Worm (Caenorhabditis elegans) whole organism, midembryonic: ENCODE measurements around the gene F32D1.8.

Experiments
- T22C8.4 ChIP-seq: fragments of 200-800 bp; sonication (Bioruptor generic); IDR thresholded peaks from 2 replicates; pipeline ENCODE4 v1.3.6; 2022; ENCODE audit warnings: missing genetic modification characterization, missing compliant biosample characterization
- cog-1 ChIP-seq: sonication (generic microtip); optimal IDR thresholded peaks from 2 replicates; lab custom pipeline; 2016; ENCODE audit warnings: missing genetic modification characterization, missing compliant biosample characterization
- flt-1 ChIP-seq: fragments of 200-800 bp; sonication (Bioruptor generic); IDR thresholded peaks from 2 replicates; pipeline ENCODE4 v1.3.6; 2022; ENCODE audit warnings: missing genetic modification characterization, missing compliant biosample characterization
- klf-2 ChIP-seq: fragments of 200-800 bp; sonication (Bioruptor generic); conservative IDR thresholded peaks from 2 replicates; pipeline ENCODE4 v1.3.6; 2022; ENCODE audit warnings: missing genetic modification reagents, missing genetic modification characterization, missing compliant biosample characterization
- med-1 ChIP-seq: sonication (generic microtip); optimal IDR thresholded peaks from 2 replicates; lab custom pipeline; 2017; ENCODE audit warnings: missing genetic modification characterization, mild to moderate bottlenecking, missing compliant biosample characterization, antibody characterized with exemption, missing genetic modification reagents; ENCODE audit not compliant: insufficient read depth
- ref-1 ChIP-seq: fragments of 200-800 bp; sonication (Bioruptor generic); conservative IDR thresholded peaks from 2 replicates; pipeline ENCODE4 v1.3.6; 2022; ENCODE audit warnings: missing genetic modification reagents, missing genetic modification characterization, missing compliant biosample characterization
- tab-1 ChIP-seq: fragments of 200-800 bp; sonication (Bioruptor generic); IDR thresholded peaks from 2 replicates; pipeline ENCODE4 v1.3.6; 2022; ENCODE audit warnings: missing genetic modification characterization, missing compliant biosample characterization
- ztf-23 ChIP-seq: fragments of 200-800 bp; sonication (Bioruptor generic); IDR thresholded peaks from 2 replicates; pipeline ENCODE4 v1.3.6; 2022; ENCODE audit warnings: missing genetic modification reagents, missing genetic modification characterization, missing compliant biosample characterization

DNA sequence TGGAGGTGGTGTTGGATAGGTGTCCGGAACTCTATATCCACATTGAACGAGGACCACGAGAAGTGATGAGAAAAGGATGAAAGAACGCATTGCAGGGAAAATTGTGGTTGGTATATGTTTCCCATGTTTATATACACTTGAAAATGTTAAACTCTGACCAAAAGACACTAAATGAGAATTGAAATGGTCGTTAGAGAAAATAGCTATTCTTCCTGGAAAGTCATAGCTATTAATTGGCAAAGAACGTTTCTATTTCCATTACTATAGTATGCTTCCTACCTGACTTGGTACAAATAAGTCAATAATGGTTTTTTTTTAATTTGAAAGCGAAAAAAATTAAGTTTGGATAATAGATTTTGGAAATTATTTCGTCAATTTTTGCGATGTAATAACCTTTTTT lies 39.2 kb upstream of the F32D1.8 start, which contains the start of gene Y47D7A.18:
- TF ChIP-seq tab-1, result no peak
- no peak for TF ChIP-seq klf-2 (GFP tag; lab: Robert Waterston, UW)
- no peak for TF ChIP-seq med-1 (GFP tag; lab: Kevin White, UChicago)
- TF ChIP-seq ref-1 (GFP tag; lab: Robert Waterston, UW), result no peak
- no peak for TF ChIP-seq cog-1 (tag; lab: Kevin White, UChicago)
- no peak for TF ChIP-seq flt-1
- TF ChIP-seq ztf-23 (GFP tag; lab: Robert Waterston, UW), result no peak
- TF ChIP-seq T22C8.4 (GFP tag; lab: Robert Waterston, UW), result no peak
